Worm (Caenorhabditis elegans) whole organism, L1 larva: ENCODE measurements around the gene spe-10.

ENCODE experiments used
- dsc-1 ChIP-seq: sonication (generic microtip); optimal IDR thresholded peaks from 2 replicates; lab custom pipeline; 2016; ENCODE audit warnings: mild to moderate bottlenecking, missing genetic modification characterization, missing compliant biosample characterization
- elt-3 ChIP-seq, 6 experiments: fragments of 150-350 bp in 1 of 6; sonication (generic microtip); optimal IDR thresholded peaks; 2 replicates each; lab custom pipeline; 2017 to 2018; ENCODE audit warnings: missing biosample characterization in 6 of 6, missing genetic modification characterization in 6 of 6, inconsistent platforms in 1 of 6
- fkh-10 ChIP-seq: sonication (generic microtip); optimal IDR thresholded peaks from 2 replicates; lab custom pipeline; 2017; ENCODE audit warnings: missing biosample characterization, missing genetic modification reagents, missing genetic modification characterization
- isw-1 ChIP-seq: fragments of 200-800 bp; sonication (Bioruptor generic); IDR thresholded peaks from 2 replicates; pipeline ENCODE4 v1.3.6; 2022; ENCODE audit warnings: missing genetic modification characterization, missing compliant biosample characterization
- lin-14 ChIP-seq: fragments of 200-800 bp; sonication (Bioruptor generic); optimal IDR thresholded peaks from 2 replicates; lab custom pipeline; 2018; ENCODE audit warnings: mild to moderate bottlenecking, missing genetic modification characterization, moderate library complexity, missing compliant biosample characterization
- lin-39 ChIP-seq: fragments of 150-350 bp; optimal IDR thresholded peaks from 2 replicates; lab custom pipeline; 2014; ENCODE audit warnings: missing biosample characterization, missing genetic modification reagents, missing genetic modification characterization
- lsy-2 ChIP-seq, 2 experiments: fragments of 150-350 bp; optimal IDR thresholded peaks; 2 replicates each; lab custom pipeline; 2014; ENCODE audit warnings: missing biosample characterization in 2 of 2, missing genetic modification characterization in 2 of 2
- nhr-11 ChIP-seq: fragments of 150-350 bp; optimal IDR thresholded peaks from 2 replicates; lab custom pipeline; 2014; ENCODE audit warnings: missing biosample characterization, missing genetic modification characterization
- nhr-237 ChIP-seq: fragments of 150-350 bp; optimal IDR thresholded peaks from 2 replicates; lab custom pipeline; 2014; ENCODE audit warnings: missing biosample characterization, missing genetic modification characterization
- nhr-90 ChIP-seq: sonication (generic microtip); optimal IDR thresholded peaks from 2 replicates; lab custom pipeline; 2016; ENCODE audit warnings: mild to moderate bottlenecking, missing genetic modification characterization, missing compliant biosample characterization; ENCODE audit not compliant: poor library complexity
- snpc-4 ChIP-seq: fragments of 150-350 bp; optimal IDR thresholded peaks from 2 replicates; lab custom pipeline; 2014; ENCODE audit warnings: missing biosample characterization, missing genetic modification characterization
- tbx-2 ChIP-seq: sonication (generic microtip); optimal IDR thresholded peaks from 2 replicates; lab custom pipeline; 2016; ENCODE audit warnings: missing genetic modification characterization, missing compliant biosample characterization
- ztf-11 ChIP-seq, 2 experiments: sonication (generic microtip); optimal IDR thresholded peaks; 2 replicates each; lab custom pipeline; 2016 to 2017; ENCODE audit warnings: missing genetic modification characterization in 2 of 2, missing biosample characterization in 1 of 2, missing compliant biosample characterization in 1 of 2

ce11 chrV:10395173-10395766 lies 11.2 kb downstream of the spe-10 start, which contains the start of the genes col-151 and ugt-1:
- TF ChIP-seq tbx-2 (tag; lab: Kevin White, UChicago) (no peak), ztf-11 (tag; optimal IDR thresholded peaks at IDR 0.05; lab: Kevin White, UChicago) (no peak), lin-39 (tag; lab: Kevin White, UChicago) (no peak), fkh-10 (GFP tag; lab: Kevin White, UChicago) (no peak), nhr-237 (tag; lab: Kevin White, UChicago) (no peak), lsy-2 (tag; optimal IDR thresholded peaks at IDR 0.05; lab: Kevin White, UChicago) (no peak), elt-3 (tag; optimal IDR thresholded peaks at IDR 0.05; lab: Kevin White, UChicago) (no peak), nhr-90 (tag; lab: Kevin White, UChicago) (no peak), nhr-11 (tag; lab: Kevin White, UChicago) (no peak), snpc-4 (tag; lab: Kevin White, UChicago) (no peak), isw-1 (GFP tag; lab: Robert Waterston, UW) (no peak), dsc-1 (tag; lab: Kevin White, UChicago) (no peak), lin-14 (GFP tag; lab: Kevin White, UChicago) (no peak)
